Fruit fly (Drosophila melanogaster): Measurements from ENCODE around the gene CG9853.
A peak's percentile ranks its signal among the peaks of the same experiment; 100 is the strongest.

The CG9853 gene

DNA sequence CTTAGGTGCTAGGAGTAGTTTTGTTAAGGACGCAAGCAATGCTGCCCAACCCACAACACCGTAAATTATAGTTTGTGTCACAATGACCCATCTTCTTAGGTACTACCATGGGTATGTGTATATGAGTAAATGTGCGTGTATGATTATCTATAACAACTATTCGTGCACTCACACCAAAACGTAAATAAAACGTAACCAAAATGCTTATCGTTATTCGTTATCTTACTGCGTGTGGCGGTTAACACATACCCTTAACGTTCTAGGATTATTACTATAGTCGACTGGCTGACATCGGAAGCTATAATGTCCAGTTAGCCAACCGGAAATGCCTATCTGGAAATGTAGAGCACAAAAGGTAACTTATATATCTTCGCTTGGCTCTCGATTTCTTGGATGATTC lies 43.3 kb upstream of the CG9853 start (continued):
- no peak for TF ChIP-seq CG1233 (GFP tag; optimal IDR thresholded peaks at IDR 0.05)
- no peak for TF ChIP-seq CG16815 (GFP tag; optimal IDR thresholded peaks at IDR 0.05)
- no peak for TF ChIP-seq Bdp1 (GFP tag; optimal IDR thresholded peaks at IDR 0.05)
- TF ChIP-seq CG6654 (GFP tag; optimal IDR thresholded peaks at IDR 0.05) = no peak
- peak; percentile 57 for TF ChIP-seq exex (tag; optimal IDR thresholded peaks at IDR 0.05)
- TF ChIP-seq da (GFP tag; optimal IDR thresholded peaks at IDR 0.05) = no peak
- TF ChIP-seq unc-4 (GFP tag; IDR thresholded peaks at IDR 0.05; ENCODE audit: partially characterized antibody) = no peak
- peak; percentile 74 for TF ChIP-seq CG9437 (GFP tag; optimal IDR thresholded peaks at IDR 0.05)
- TF ChIP-seq CG11723 (GFP tag; optimal IDR thresholded peaks at IDR 0.05) = no peak
- no peak for TF ChIP-seq bowl (GFP tag; IDR thresholded peaks at IDR 0.05)
- TF ChIP-seq CG33557 (GFP tag; optimal IDR thresholded peaks at IDR 0.05) = no peak
- peak; percentile 69 for TF ChIP-seq tna (GFP tag; IDR thresholded peaks at IDR 0.05; ENCODE audit: partially characterized antibody)
- TF ChIP-seq H2.0 (GFP tag; IDR thresholded peaks at IDR 0.05) = no peak
- no peak for TF ChIP-seq CG10543 (GFP tag; optimal IDR thresholded peaks at IDR 0.05)
- peak; percentile 35 for TF ChIP-seq cg (GFP tag; optimal IDR thresholded peaks at IDR 0.05)
- TF ChIP-seq sd (tag; optimal IDR thresholded peaks at IDR 0.05) = peak; percentile 27
- TF ChIP-seq mam (GFP tag; optimal IDR thresholded peaks at IDR 0.05) = no peak

DNA sequence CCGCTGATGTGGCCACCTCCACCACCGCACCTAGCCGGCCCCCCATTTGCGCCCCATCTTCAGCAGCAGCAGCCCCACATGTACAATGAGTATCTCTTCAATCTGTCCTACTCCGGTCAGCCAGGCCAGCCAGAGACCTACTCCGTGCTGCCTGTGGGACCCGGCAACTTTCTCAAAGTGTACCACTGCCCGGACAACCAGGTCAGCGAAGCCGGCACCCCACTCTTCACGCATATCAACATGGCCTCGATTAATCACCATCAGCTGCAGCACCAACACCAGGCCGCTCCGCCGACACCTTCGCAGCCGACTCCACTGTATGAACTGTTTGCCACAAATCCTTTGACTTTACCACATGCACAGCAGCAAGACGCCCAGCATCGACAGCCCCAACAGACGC lies 36.0 kb upstream of the CG9853 start:
- TF ChIP-seq Gug (GFP tag; IDR thresholded peaks at IDR 0.05) = no peak
- no peak for TF ChIP-seq Doc3 (GFP tag; IDR thresholded peaks at IDR 0.05; ENCODE audit: partially characterized antibody)

- TF ChIP-seq sqz (GFP tag; optimal IDR thresholded peaks at IDR 0.05) (no peak), sr (GFP tag; IDR thresholded peaks at IDR 0.05) (no peak), CG16813 (GFP tag; IDR thresholded peaks at IDR 0.05; ENCODE audit: partially characterized antibody) (peak; percentile 54; the same call in 2 of the 3 replicates), CG16863 (GFP tag; optimal IDR thresholded peaks at IDR 0.05) (peak; percentile 27), CG1529 (GFP tag; optimal IDR thresholded peaks at IDR 0.05) (no peak), slbo (GFP tag; IDR thresholded peaks at IDR 0.05) (peak; percentile 72), vnd (GFP tag; IDR thresholded peaks at IDR 0.05; ENCODE audit: partially characterized antibody) (peak; percentile 47; the same call in 1 of the 3 replicates), YL-1 (GFP tag; optimal IDR thresholded peaks at IDR 0.05) (peak; percentile 93), grau (tag; optimal IDR thresholded peaks at IDR 0.05) (peak; percentile 60), Adf1 (GFP tag; IDR thresholded peaks at IDR 0.05) (no peak), lmd (GFP tag; IDR thresholded peaks at IDR 0.05) (peak; percentile 50; the same call in 1 of the 2 replicates), CG17328 (GFP tag; IDR thresholded peaks at IDR 0.05) (0 out of 2 replicates have a peak, but pooled peaks have one; percentile 25), nau (GFP tag; optimal IDR thresholded peaks at IDR 0.05) (no peak), CG13624 (GFP tag; optimal IDR thresholded peaks at IDR 0.05) (peak; percentile 85), trh (GFP tag; optimal IDR thresholded peaks at IDR 0.05) (no peak), Fer1 (GFP tag; optimal IDR thresholded peaks at IDR 0.05) (peak; percentile 48), hb (GFP tag; IDR thresholded peaks at IDR 0.05; ENCODE audit: partially characterized antibody) (no peak), E2f2 (GFP tag; IDR thresholded peaks at IDR 0.05) (peak; percentile 69; the same call in 1 of the 2 replicates), CG7745 (tag; optimal IDR thresholded peaks at IDR 0.05) (no peak), NFAT (GFP tag; IDR thresholded peaks at IDR 0.05) (peak; percentile 49; the same call in 1 of the 2 replicates), dpn (GFP tag; optimal IDR thresholded peaks at IDR 0.05) (peak; percentile 60 to 61), jumu (GFP tag; optimal IDR thresholded peaks at IDR 0.05) (peak; percentile 68), tx (GFP tag; optimal IDR thresholded peaks at IDR 0.05) (peak; percentile 53), crc (GFP tag; optimal IDR thresholded peaks at IDR 0.05) (peak; percentile 38), Ets65A (GFP tag) (peak; percentile 94), CG12744 (GFP tag; optimal IDR thresholded peaks at IDR 0.05) (peak; percentile 50), CG8089 (GFP tag; optimal IDR thresholded peaks at IDR 0.05) (peak; percentile 61), CG31224 (GFP tag; IDR thresholded peaks at IDR 0.05) (no peak), Ets97D (GFP tag; optimal IDR thresholded peaks at IDR 0.05) (peak; percentile 78), B-H2 (GFP tag; optimal IDR thresholded peaks at IDR 0.05) (peak; percentile 68)
Observed at dm6 chr3R:4437113-4437512, 35.3 kb upstream of the CG9853 start, which contains the start of the genes Lipt2 and CG14650. Lipt2 (minus strand) TSS chr3R:4437329. CG14650 (plus strand) TSS chr3R:4437387.

All from whole organism, embryonic.